Fruit fly (Drosophila melanogaster) whole organism, prepupa: ENCODE data around the gene UbcE2H.

Source experiments
- Blimp-1 ChIP-seq: fragments of 200-800 bp; sonication (Bioruptor generic); optimal IDR thresholded peaks from 3 replicates; lab custom pipeline; 2017; ENCODE audit warnings: missing biosample characterization, missing genetic modification characterization, mild to moderate bottlenecking, moderate library complexity, missing genetic modification reagents
- CG10631 ChIP-seq: fragments of 200-800 bp; sonication (Bioruptor generic); optimal IDR thresholded peaks from 2 replicates; lab custom pipeline; 2016; ENCODE audit warnings: missing biosample characterization, missing genetic modification characterization
- CG10669 ChIP-seq: fragments of 200-800 bp; sonication (Bioruptor generic); optimal IDR thresholded peaks from 3 replicates; lab custom pipeline; 2018; ENCODE audit warnings: missing biosample characterization, mild to moderate bottlenecking, missing genetic modification characterization, moderate library complexity
- CG11762 ChIP-seq: fragments of 200-800 bp; sonication (Bioruptor generic); optimal IDR thresholded peaks from 3 replicates; lab custom pipeline; 2016; ENCODE audit warnings: missing biosample characterization, missing genetic modification characterization; ENCODE audit not compliant: insufficient read depth
- CG11902 ChIP-seq: fragments of 200-800 bp; sonication (Bioruptor generic); optimal IDR thresholded peaks from 3 replicates; lab custom pipeline; 2016; ENCODE audit warnings: missing biosample characterization, missing genetic modification characterization
- CG15336 ChIP-seq: fragments of 200-800 bp; sonication (Bioruptor generic); IDR thresholded peaks from 2 replicates; pipeline ENCODE4 v1.3.6; 2022; ENCODE audit warnings: missing biosample characterization, missing genetic modification characterization
- CG16779 ChIP-seq: fragments of 200-800 bp; sonication (Bioruptor generic); optimal IDR thresholded peaks from 3 replicates; lab custom pipeline; 2017; ENCODE audit warnings: missing biosample characterization, mild to moderate bottlenecking, missing genetic modification characterization
- CG3032 ChIP-seq: fragments of 200-800 bp; optimal IDR thresholded peaks from 2 replicates; lab custom pipeline; 2019; ENCODE audit warnings: missing biosample characterization, mild to moderate bottlenecking, missing genetic modification characterization, moderate library complexity
- CG31627 ChIP-seq: fragments of 200-800 bp; sonication (Bioruptor generic); optimal IDR thresholded peaks from 3 replicates; lab custom pipeline; 2016; ENCODE audit warnings: missing biosample characterization, missing genetic modification characterization
- CG32006 ChIP-seq: fragments of 200-800 bp; sonication (Bioruptor generic); optimal IDR thresholded peaks from 3 replicates; lab custom pipeline; 2017; ENCODE audit warnings: missing biosample characterization, mild to moderate bottlenecking, missing genetic modification characterization
- CG34406 ChIP-seq: fragments of 200-800 bp; sonication (Bioruptor generic); optimal IDR thresholded peaks from 3 replicates; lab custom pipeline; 2016; ENCODE audit warnings: missing biosample characterization, missing genetic modification characterization
- CG3919 ChIP-seq: fragments of 200-800 bp; sonication (Bioruptor generic); optimal IDR thresholded peaks from 3 replicates; lab custom pipeline; 2016; ENCODE audit warnings: missing biosample characterization, missing genetic modification characterization
- CG6276 ChIP-seq: fragments of 200-800 bp; sonication (Bioruptor generic); optimal IDR thresholded peaks from 2 replicates; lab custom pipeline; 2017; ENCODE audit warnings: missing biosample characterization, mild to moderate bottlenecking, missing genetic modification characterization
- CG6792 ChIP-seq: fragments of 200-800 bp; sonication (Bioruptor generic); optimal IDR thresholded peaks from 3 replicates; lab custom pipeline; 2016; ENCODE audit warnings: missing biosample characterization, missing genetic modification characterization
- CG6854 ChIP-seq: fragments of 200-800 bp; sonication (Bioruptor generic); optimal IDR thresholded peaks from 2 replicates; lab custom pipeline; 2017; ENCODE audit warnings: missing biosample characterization, mild to moderate bottlenecking, missing genetic modification characterization
- CG7368 ChIP-seq: fragments of 200-800 bp; sonication (Bioruptor generic); optimal IDR thresholded peaks from 3 replicates; lab custom pipeline; 2016; ENCODE audit warnings: missing biosample characterization, missing genetic modification characterization
- CG8119 ChIP-seq: fragments of 200-800 bp; sonication (Bioruptor generic); IDR thresholded peaks from 3 replicates; pipeline ENCODE4 v1.3.6; 2022; ENCODE audit warnings: missing biosample characterization, missing genetic modification characterization
- CG8319 ChIP-seq: fragments of 200-800 bp; sonication (Bioruptor generic); optimal IDR thresholded peaks from 3 replicates; lab custom pipeline; 2016; ENCODE audit warnings: missing biosample characterization, missing genetic modification characterization
- CG8632 ChIP-seq: fragments of 200-800 bp; sonication (Bioruptor generic); optimal IDR thresholded peaks from 3 replicates; lab custom pipeline; 2016; ENCODE audit warnings: missing biosample characterization, missing genetic modification characterization
- CG9139 ChIP-seq: fragments of 200-800 bp; sonication (Bioruptor generic); optimal IDR thresholded peaks from 3 replicates; lab custom pipeline; 2017; ENCODE audit warnings: missing biosample characterization, mild to moderate bottlenecking, missing genetic modification characterization
- Eip75B ChIP-seq: fragments of 200-800 bp; sonication (Bioruptor generic); optimal IDR thresholded peaks from 3 replicates; lab custom pipeline; 2016; ENCODE audit warnings: missing biosample characterization, missing genetic modification characterization
- Eip93F ChIP-seq: fragments of 200-800 bp; sonication (Bioruptor generic); optimal IDR thresholded peaks from 2 replicates; lab custom pipeline; 2016; ENCODE audit warnings: missing biosample characterization, mild to moderate bottlenecking, missing genetic modification characterization
- Ets21C ChIP-seq: fragments of 200-800 bp; sonication (Bioruptor generic); optimal IDR thresholded peaks from 3 replicates; lab custom pipeline; 2016; ENCODE audit warnings: missing biosample characterization, missing genetic modification characterization
- Ets96B ChIP-seq: fragments of 200-800 bp; optimal IDR thresholded peaks from 2 replicates; lab custom pipeline; 2019; ENCODE audit warnings: missing biosample characterization, mild to moderate bottlenecking, missing genetic modification characterization, moderate library complexity
- Gug ChIP-seq: fragments of 200-800 bp; sonication (Bioruptor generic); IDR thresholded peaks from 2 replicates; pipeline ENCODE4 v1.3.6; 2022; ENCODE audit warnings: missing biosample characterization, missing genetic modification characterization
- Hr39 ChIP-seq: fragments of 200-800 bp; sonication (Bioruptor generic); optimal IDR thresholded peaks from 2 replicates; lab custom pipeline; 2016; ENCODE audit warnings: missing biosample characterization, missing genetic modification characterization
- Hr4 ChIP-seq: fragments of 200-800 bp; sonication (Bioruptor generic); optimal IDR thresholded peaks from 3 replicates; lab custom pipeline; 2016; ENCODE audit warnings: missing biosample characterization, missing genetic modification characterization
- Lpt ChIP-seq: fragments of 200-800 bp; sonication (Bioruptor generic); optimal IDR thresholded peaks from 3 replicates; lab custom pipeline; 2016; ENCODE audit warnings: missing biosample characterization, missing genetic modification characterization
- Met ChIP-seq: fragments of 200-800 bp; sonication (Bioruptor generic); optimal IDR thresholded peaks from 3 replicates; lab custom pipeline; 2016; ENCODE audit warnings: missing biosample characterization, missing genetic modification characterization
- OdsH ChIP-seq: fragments of 200-800 bp; sonication (Bioruptor generic); optimal IDR thresholded peaks from 3 replicates; lab custom pipeline; 2016; ENCODE audit warnings: missing biosample characterization, missing genetic modification characterization
- Sox102F ChIP-seq: fragments of 200-800 bp; sonication (Bioruptor generic); optimal IDR thresholded peaks from 2 replicates; lab custom pipeline; 2016; ENCODE audit warnings: missing biosample characterization, mild to moderate bottlenecking, missing genetic modification characterization
- Sox14 ChIP-seq: fragments of 200-800 bp; sonication (Bioruptor generic); optimal IDR thresholded peaks from 3 replicates; lab custom pipeline; 2016; ENCODE audit warnings: missing biosample characterization, missing genetic modification characterization
- achi ChIP-seq: fragments of 200-800 bp; sonication (Bioruptor generic); optimal IDR thresholded peaks from 3 replicates; lab custom pipeline; 2016; ENCODE audit warnings: missing biosample characterization, missing genetic modification characterization
- dac ChIP-seq: fragments of 200-800 bp; sonication (Bioruptor generic); optimal IDR thresholded peaks from 2 replicates; lab custom pipeline; 2017; ENCODE audit warnings: missing biosample characterization, mild to moderate bottlenecking, missing genetic modification characterization
- dsx ChIP-seq: fragments of 200-800 bp; optimal IDR thresholded peaks from 3 replicates; lab custom pipeline; 2019; ENCODE audit warnings: missing biosample characterization, mild to moderate bottlenecking, missing genetic modification characterization, moderate library complexity; ENCODE audit not compliant: poor library complexity, severe bottlenecking
- eg ChIP-seq: fragments of 200-800 bp; sonication (Bioruptor generic); IDR thresholded peaks from 3 replicates; pipeline ENCODE4 v1.3.6; 2022; ENCODE audit warnings: missing biosample characterization, missing genetic modification characterization
- esn ChIP-seq: fragments of 200-800 bp; sonication (Bioruptor generic); optimal IDR thresholded peaks from 2 replicates; lab custom pipeline; 2016; ENCODE audit warnings: missing biosample characterization, mild to moderate bottlenecking, missing genetic modification characterization, moderate library complexity
- fd59A ChIP-seq: fragments of 200-800 bp; sonication (Bioruptor generic); optimal IDR thresholded peaks from 2 replicates; lab custom pipeline; 2017; ENCODE audit warnings: missing biosample characterization, mild to moderate bottlenecking, missing genetic modification characterization, missing genetic modification reagents
- fd85E ChIP-seq: fragments of 200-800 bp; sonication (Bioruptor generic); optimal IDR thresholded peaks from 3 replicates; lab custom pipeline; 2016; ENCODE audit warnings: missing biosample characterization, missing genetic modification characterization
- fkh ChIP-seq: fragments of 200-800 bp; sonication (Bioruptor generic); optimal IDR thresholded peaks from 3 replicates; lab custom pipeline; 2017; ENCODE audit warnings: missing biosample characterization, mild to moderate bottlenecking, missing genetic modification characterization, moderate library complexity
- lz ChIP-seq: fragments of 200-800 bp; sonication (Bioruptor generic); optimal IDR thresholded peaks from 3 replicates; lab custom pipeline; 2016; ENCODE audit warnings: missing biosample characterization, missing genetic modification characterization
- salr ChIP-seq, 2 experiments: fragments of 200-800 bp; sonication (Bioruptor generic); optimal IDR thresholded peaks; 3 replicates each; lab custom pipeline; 2016 to 2018; ENCODE audit warnings: missing biosample characterization in 2 of 2, missing genetic modification characterization in 2 of 2, mild to moderate bottlenecking in 1 of 2
- spab ChIP-seq: fragments of 200-800 bp; sonication (Bioruptor generic); optimal IDR thresholded peaks from 2 replicates; lab custom pipeline; 2017; ENCODE audit warnings: missing biosample characterization, mild to moderate bottlenecking, missing genetic modification characterization, missing genetic modification reagents
- ss ChIP-seq, 2 experiments: fragments of 200-800 bp; sonication (Bioruptor generic); optimal IDR thresholded peaks; 2 replicates in 1 of 2; 3 replicates in 1 of 2; lab custom pipeline; 2017 to 2018; ENCODE audit warnings: mild to moderate bottlenecking in 2 of 2, missing biosample characterization in 2 of 2, missing genetic modification characterization in 2 of 2, moderate library complexity in 1 of 2
- svp ChIP-seq: fragments of 200-800 bp; sonication (Bioruptor generic); peaks from one replicate; lab custom pipeline; 2016; ENCODE audit warnings: missing biosample characterization, missing genetic modification characterization
- topi ChIP-seq: fragments of 200-800 bp; sonication (Bioruptor generic); optimal IDR thresholded peaks from 3 replicates; lab custom pipeline; 2016; ENCODE audit warnings: missing biosample characterization, missing genetic modification characterization

The UbcE2H gene

DNA sequence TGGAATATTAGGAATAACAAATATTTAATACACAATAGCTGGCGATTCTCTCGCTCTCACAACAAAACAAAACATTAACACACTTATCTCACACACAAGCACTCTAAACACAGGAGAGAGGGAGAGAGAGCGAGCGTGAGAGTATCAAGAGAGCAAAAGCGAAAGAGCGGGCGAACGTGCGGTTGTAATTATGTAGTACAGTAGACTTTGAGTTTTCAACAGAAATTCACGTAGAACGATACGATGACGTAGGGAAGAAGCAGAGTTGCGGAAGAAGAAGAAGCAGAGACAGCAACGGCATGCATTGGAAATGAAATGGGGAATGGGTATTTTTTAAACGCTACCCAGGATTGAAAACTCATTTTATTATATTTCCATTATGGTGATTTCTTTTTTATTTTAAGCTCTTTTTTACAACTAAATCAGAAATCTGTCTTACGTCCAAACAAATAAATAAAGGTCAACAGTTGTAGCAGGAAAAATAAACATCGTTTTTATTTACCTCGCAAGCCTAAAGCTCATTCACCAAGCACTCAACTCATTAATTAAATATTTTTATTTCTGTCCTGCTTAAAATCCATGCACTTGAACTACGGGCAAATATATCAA lies 35.9 kb downstream of the UbcE2H start (continued):
- no peak for TF ChIP-seq lz (GFP tag; lab: Kevin White, UChicago)
- no peak for TF ChIP-seq CG3032
- TF ChIP-seq fd85E, result no peak
- no peak for TF ChIP-seq achi
- TF ChIP-seq Eip93F, result peak; percentile 26
- TF ChIP-seq Sox102F (GFP tag; lab: Kevin White, UChicago), result no peak
- no peak for TF ChIP-seq CG3919
- TF ChIP-seq svp (GFP tag; lab: Kevin White, UChicago), result peak; percentile 51
- TF ChIP-seq CG8119 (GFP tag; lab: Robert Waterston, UW), result no peak
- no peak for TF ChIP-seq CG32006
- no peak for TF ChIP-seq CG7368 (GFP tag; lab: Kevin White, UChicago)
- no peak for TF ChIP-seq CG10669 (GFP tag; lab: Kevin White, UChicago)
- TF ChIP-seq Gug (GFP tag; lab: Robert Waterston, UW), result no peak
- TF ChIP-seq CG16779 (tag; lab: Kevin White, UChicago), result no peak
- TF ChIP-seq Hr4 (GFP tag; lab: Kevin White, UChicago), result no peak
- TF ChIP-seq CG8319 (GFP tag; lab: Kevin White, UChicago), result no peak
- TF ChIP-seq CG6854 (GFP tag; lab: Kevin White, UChicago), result peak; percentile 34

DNA sequence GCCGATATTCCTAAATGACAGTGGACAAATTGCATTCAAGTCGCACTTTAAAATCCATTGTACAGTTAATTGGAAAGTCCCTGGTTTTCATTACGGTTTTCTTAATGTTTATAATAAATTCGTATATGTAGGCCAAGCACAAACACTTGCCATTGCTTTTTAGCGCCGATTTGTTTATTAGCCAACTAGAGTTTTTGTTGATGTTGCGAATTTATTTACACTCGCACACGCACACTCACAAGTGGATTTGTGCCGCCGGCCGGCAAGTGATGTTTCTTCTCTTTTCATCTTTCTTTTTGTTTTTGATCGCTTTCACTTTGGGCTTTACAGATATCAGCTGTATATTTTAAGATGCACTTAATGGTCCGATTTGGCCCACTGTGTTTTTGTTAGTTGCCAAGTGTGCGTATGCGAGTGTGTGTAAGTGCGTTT lies 36.5 kb downstream of the UbcE2H start:
- peak; percentile 43 for TF ChIP-seq CG11902 (GFP tag; lab: Kevin White, UChicago)
- peak; percentile 56 for TF ChIP-seq CG6792
- TF ChIP-seq CG3919, result peak; percentile 65
- TF ChIP-seq Lpt (GFP tag; lab: Kevin White, UChicago), result no peak
- peak; percentile 40 for TF ChIP-seq Sox102F (GFP tag; lab: Kevin White, UChicago)
- peak; percentile 74 for TF ChIP-seq dac (GFP tag; lab: Kevin White, UChicago)
- peak; percentile 41 for TF ChIP-seq CG16779 (tag; lab: Kevin White, UChicago)
- TF ChIP-seq Ets21C, result peak; percentile 62
- peak; percentile 57 for TF ChIP-seq Blimp-1 (GFP tag; lab: Kevin White, UChicago)
- TF ChIP-seq Eip93F, result peak; percentile 26
- TF ChIP-seq fkh (GFP tag; lab: Kevin White, UChicago), result no peak
- peak; percentile 53 for TF ChIP-seq Gug (GFP tag; lab: Robert Waterston, UW)
- peak; percentile 80 for TF ChIP-seq Hr39 (GFP tag; lab: Kevin White, UChicago)
- TF ChIP-seq CG8319 (GFP tag; lab: Kevin White, UChicago), result peak; percentile 52
- TF ChIP-seq Eip75B (GFP tag; lab: Kevin White, UChicago), result peak; percentile 84
- TF ChIP-seq eg (GFP tag; lab: Robert Waterston, UW), result no peak; the same call in 1 of the 3 replicates
- TF ChIP-seq CG11762, result peak; percentile 49
- TF ChIP-seq CG6276 (GFP tag; lab: Kevin White, UChicago), result peak; percentile 78
- TF ChIP-seq topi (GFP tag; lab: Kevin White, UChicago), result peak; percentile 82
- TF ChIP-seq CG9139 (GFP tag; lab: Kevin White, UChicago), result peak; percentile 40
- peak; percentile 68 for TF ChIP-seq achi
- peak; percentile 66 for TF ChIP-seq Ets96B (tag; lab: Kevin White, UChicago)
- peak; percentile 30 for TF ChIP-seq dsx
- peak; percentile 76 for TF ChIP-seq CG10669 (GFP tag; lab: Kevin White, UChicago)
- peak; percentile 77 for TF ChIP-seq lz (GFP tag; lab: Kevin White, UChicago)
- TF ChIP-seq Met (GFP tag; lab: Kevin White, UChicago), result peak; percentile 82
- TF ChIP-seq spab, result peak; percentile 62
- TF ChIP-seq Sox14, result peak; percentile 83
- peak in 1 of 2 experiments; percentile 61 for TF ChIP-seq ss (GFP tag; optimal IDR thresholded peaks at IDR 0.05; lab: Kevin White, UChicago)
- TF ChIP-seq CG34406 (GFP tag; lab: Kevin White, UChicago), result peak; percentile 74
- TF ChIP-seq CG10631 (GFP tag; lab: Kevin White, UChicago), result peak; percentile 71
- TF ChIP-seq CG3032, result peak; percentile 74
- TF ChIP-seq CG8632 (GFP tag; lab: Kevin White, UChicago), result peak; percentile 68
- TF ChIP-seq Hr4 (GFP tag; lab: Kevin White, UChicago), result peak; percentile 70
- peak; percentile 56 for TF ChIP-seq CG15336 (GFP tag; lab: Robert Waterston, UW)
- peak; percentile 68 for TF ChIP-seq CG8119 (GFP tag; lab: Robert Waterston, UW)
- TF ChIP-seq svp (GFP tag; lab: Kevin White, UChicago), result peak; percentile 89
- TF ChIP-seq fd59A, result peak; percentile 76
- TF ChIP-seq OdsH (GFP tag; lab: Kevin White, UChicago), result peak; percentile 78
- TF ChIP-seq salr (GFP tag; optimal IDR thresholded peaks at IDR 0.05; lab: Kevin White, UChicago), result peak; percentile 46 to 80
- peak; percentile 82 for TF ChIP-seq CG31627 (GFP tag; lab: Kevin White, UChicago)
- no peak for TF ChIP-seq CG6854 (GFP tag; lab: Kevin White, UChicago)
- TF ChIP-seq esn (GFP tag; lab: Kevin White, UChicago), result peak; percentile 79
